Worm (Caenorhabditis elegans) whole organism, L1 larva: Measurements from ENCODE around the gene fdgt-2.

ENCODE experiments used
- dpl-1 ChIP-seq, 3 experiments: fragments of 150-350 bp in 2 of 3; sonication (generic microtip) in 1 of 3; optimal IDR thresholded peaks; 2 replicates each; lab custom pipeline; 2014 to 2017; ENCODE audit warnings: missing biosample characterization in 3 of 3, missing genetic modification characterization in 3 of 3, missing genetic modification reagents in 3 of 3
- isw-1 ChIP-seq: fragments of 200-800 bp; sonication (Bioruptor generic); IDR thresholded peaks from 2 replicates; pipeline ENCODE4 v1.3.6; 2022; ENCODE audit warnings: missing genetic modification characterization, missing compliant biosample characterization
- lin-13 ChIP-seq: fragments of 150-350 bp; optimal IDR thresholded peaks from 2 replicates; lab custom pipeline; 2014; ENCODE audit warnings: missing biosample characterization, missing genetic modification reagents, missing genetic modification characterization
- lin-39 ChIP-seq: fragments of 150-350 bp; optimal IDR thresholded peaks from 2 replicates; lab custom pipeline; 2014; ENCODE audit warnings: missing biosample characterization, missing genetic modification reagents, missing genetic modification characterization
- snpc-4 ChIP-seq: fragments of 150-350 bp; optimal IDR thresholded peaks from 2 replicates; lab custom pipeline; 2014; ENCODE audit warnings: missing biosample characterization, missing genetic modification characterization
- snu-23 ChIP-seq: sonication (generic microtip); optimal IDR thresholded peaks from 2 replicates; lab custom pipeline; 2016; ENCODE audit warnings: missing genetic modification characterization, missing compliant biosample characterization
- ztf-11 ChIP-seq, 2 experiments: sonication (generic microtip); optimal IDR thresholded peaks; 2 replicates each; lab custom pipeline; 2016 to 2017; ENCODE audit warnings: missing genetic modification characterization in 2 of 2, missing biosample characterization in 1 of 2, missing compliant biosample characterization in 1 of 2

DNA sequence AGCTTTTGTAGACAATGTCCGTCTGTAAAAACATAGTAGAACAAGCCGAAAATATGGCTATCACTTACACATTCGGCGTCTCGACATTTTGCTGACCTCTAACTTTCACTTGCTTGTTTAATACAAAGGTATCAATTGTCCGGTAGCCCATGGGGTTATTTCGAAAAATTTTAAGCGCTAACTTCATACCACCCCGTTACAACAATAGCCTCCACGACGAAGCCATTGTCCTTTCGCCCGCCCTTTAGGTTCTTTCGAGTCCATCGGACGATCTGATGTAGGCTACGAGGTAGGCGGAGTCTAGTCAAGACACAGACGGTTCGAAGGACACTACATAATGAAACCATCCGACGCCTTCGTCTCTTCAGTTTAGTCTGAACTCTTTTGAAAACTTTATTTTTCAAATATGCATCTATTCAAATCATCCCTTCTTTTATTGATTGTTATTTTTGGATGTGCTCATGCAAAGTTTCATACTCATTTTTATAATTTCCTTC is 21.4 kb downstream of the fdgt-2 start, which contains the start of gene lips-10:
- TF ChIP-seq ztf-11 (tag; optimal IDR thresholded peaks at IDR 0.05; lab: Kevin White, UChicago) (no peak), lin-39 (tag; lab: Kevin White, UChicago) (no peak), isw-1 (no peak), dpl-1 (GFP tag; optimal IDR thresholded peaks at IDR 0.05; lab: Kevin White, UChicago) (no peak), lin-13 (GFP tag; lab: Kevin White, UChicago) (no peak), snpc-4 (tag; lab: Kevin White, UChicago) (no peak), snu-23 (GFP tag; lab: Kevin White, UChicago) (no peak)
